Fruit fly (Drosophila melanogaster) whole organism, embryonic: ENCODE data around the gene CG4230.

Source experiments
- B-H2 ChIP-seq: fragments of 200-800 bp; sonication (Bioruptor generic); optimal IDR thresholded peaks from 2 replicates; lab custom pipeline; 2018; ENCODE audit warnings: missing biosample characterization, mild to moderate bottlenecking, missing genetic modification characterization
- Bteb2 ChIP-seq: fragments of 200-800 bp; sonication (Bioruptor generic); optimal IDR thresholded peaks from 2 replicates; lab custom pipeline; 2016; ENCODE audit warnings: missing biosample characterization, missing genetic modification characterization
- CG10147 ChIP-seq: fragments of 200-800 bp; sonication (Bioruptor generic); optimal IDR thresholded peaks from 2 replicates; lab custom pipeline; 2019; ENCODE audit warnings: missing biosample characterization, mild to moderate bottlenecking, missing genetic modification characterization, moderate library complexity
- CG10366 ChIP-seq: fragments of 200-800 bp; sonication (Bioruptor generic); IDR thresholded peaks from 2 replicates; pipeline ENCODE4 v1.3.6; 2022; ENCODE audit warnings: missing biosample characterization, missing genetic modification characterization
- CG12104 ChIP-seq: fragments of 200-800 bp; sonication (Bioruptor generic); optimal IDR thresholded peaks from 3 replicates; lab custom pipeline; 2016; ENCODE audit warnings: missing biosample characterization, missing genetic modification characterization
- CG12659 ChIP-seq: fragments of 200-800 bp; sonication (Bioruptor generic); optimal IDR thresholded peaks from 3 replicates; lab custom pipeline; 2017; ENCODE audit warnings: mild to moderate bottlenecking, missing biosample characterization, missing genetic modification reagents, missing genetic modification characterization
- CG13296 ChIP-seq: fragments of 200-800 bp; sonication (Bioruptor generic); optimal IDR thresholded peaks from 3 replicates; lab custom pipeline; 2018; ENCODE audit warnings: missing biosample characterization, mild to moderate bottlenecking, missing genetic modification characterization
- CG14014 ChIP-seq: fragments of 200-800 bp; sonication (Bioruptor generic); IDR thresholded peaks from 2 replicates; pipeline ENCODE4 v1.3.6; 2022; ENCODE audit warnings: missing biosample characterization, missing genetic modification characterization
- CG14050 ChIP-seq: fragments of 200-800 bp; sonication (Bioruptor generic); IDR thresholded peaks from 3 replicates; pipeline ENCODE4 v1.3.6; 2022; ENCODE audit warnings: missing biosample characterization, missing genetic modification characterization
- CG1603 ChIP-seq: fragments of 200-800 bp; sonication (Bioruptor generic); optimal IDR thresholded peaks from 2 replicates; lab custom pipeline; 2019; ENCODE audit warnings: missing biosample characterization, mild to moderate bottlenecking, missing genetic modification characterization, moderate library complexity
- CG17361 ChIP-seq: fragments of 200-800 bp; sonication (Bioruptor generic); IDR thresholded peaks from 3 replicates; pipeline ENCODE4 v1.3.6; 2022; ENCODE audit warnings: missing biosample characterization, missing genetic modification characterization
- CG17385 ChIP-seq: fragments of 200-800 bp; sonication (Bioruptor generic); optimal IDR thresholded peaks from 3 replicates; lab custom pipeline; 2018; ENCODE audit warnings: missing biosample characterization, mild to moderate bottlenecking, missing genetic modification characterization
- CG1832 ChIP-seq: fragments of 200-800 bp; sonication (Bioruptor generic); optimal IDR thresholded peaks from 2 replicates; lab custom pipeline; 2017; ENCODE audit warnings: missing biosample characterization, mild to moderate bottlenecking, missing genetic modification characterization, inconsistent platforms
- CG2120 ChIP-seq: fragments of 200-800 bp; sonication (Bioruptor generic); optimal IDR thresholded peaks from 3 replicates; lab custom pipeline; 2016; ENCODE audit warnings: missing biosample characterization, missing genetic modification characterization
- CG2202 ChIP-seq: fragments of 200-800 bp; sonication (Bioruptor generic); optimal IDR thresholded peaks from 2 replicates; lab custom pipeline; 2018; ENCODE audit warnings: missing biosample characterization, mild to moderate bottlenecking, missing genetic modification characterization
- CG4404 ChIP-seq: fragments of 200-800 bp; sonication (Bioruptor generic); IDR thresholded peaks from 2 replicates; pipeline ENCODE4 v1.3.6; 2022; ENCODE audit warnings: missing biosample characterization, missing genetic modification characterization
- CG4424 ChIP-seq: fragments of 200-800 bp; sonication (Bioruptor generic); optimal IDR thresholded peaks from 3 replicates; lab custom pipeline; 2016; ENCODE audit warnings: missing biosample characterization, missing genetic modification characterization
- CG4617 ChIP-seq: fragments of 200-800 bp; sonication (Bioruptor generic); optimal IDR thresholded peaks from 3 replicates; lab custom pipeline; 2016; ENCODE audit warnings: missing biosample characterization, missing genetic modification characterization, borderline replicate concordance
- CG7556 ChIP-seq: fragments of 200-800 bp; sonication (Bioruptor generic); optimal IDR thresholded peaks from 2 replicates; lab custom pipeline; 2017; ENCODE audit warnings: missing biosample characterization, mild to moderate bottlenecking, missing genetic modification characterization
- CG8281 ChIP-seq: fragments of 200-800 bp; sonication (Bioruptor generic); optimal IDR thresholded peaks from 2 replicates; lab custom pipeline; 2018; ENCODE audit warnings: missing biosample characterization, mild to moderate bottlenecking, missing genetic modification characterization, moderate library complexity
- CG8924 ChIP-seq: fragments of 200-800 bp; optimal IDR thresholded peaks from 3 replicates; lab custom pipeline; 2019; ENCODE audit warnings: missing biosample characterization, mild to moderate bottlenecking, missing genetic modification characterization, moderate library complexity
- Dbx ChIP-seq: fragments of 200-800 bp; sonication (Bioruptor generic); IDR thresholded peaks from 3 replicates; pipeline ENCODE4 v1.3.6; 2022; ENCODE audit warnings: missing biosample characterization, missing genetic modification characterization
- Drgx ChIP-seq: fragments of 200-800 bp; sonication (Bioruptor generic); IDR thresholded peaks from 2 replicates; pipeline ENCODE4 v1.3.6; 2022; ENCODE audit warnings: missing biosample characterization, missing genetic modification characterization
- HmgZ ChIP-seq: fragments of 200-800 bp; sonication (Bioruptor generic); optimal IDR thresholded peaks from 2 replicates; lab custom pipeline; 2018; ENCODE audit warnings: missing biosample characterization, mild to moderate bottlenecking, missing genetic modification characterization
- Myb ChIP-seq: fragments of 200-800 bp; sonication (Bioruptor generic); optimal IDR thresholded peaks from 2 replicates; lab custom pipeline; 2016; ENCODE audit warnings: missing biosample characterization, missing genetic modification characterization
- NFAT ChIP-seq: fragments of 200-800 bp; sonication (Bioruptor generic); IDR thresholded peaks from 2 replicates; pipeline ENCODE4 v1.3.6; 2022; ENCODE audit warnings: missing biosample characterization, missing genetic modification characterization
- NK7.1 ChIP-seq: fragments of 200-800 bp; sonication (Bioruptor generic); optimal IDR thresholded peaks from 3 replicates; lab custom pipeline; 2016; ENCODE audit warnings: missing biosample characterization, missing genetic modification characterization
- Ptx1 ChIP-seq: fragments of 200-800 bp; sonication (Bioruptor generic); IDR thresholded peaks from 2 replicates; pipeline ENCODE4 v1.3.6; 2022; ENCODE audit warnings: missing biosample characterization, missing genetic modification characterization
- Side ChIP-seq: fragments of 200-800 bp; sonication (Bioruptor generic); optimal IDR thresholded peaks from 2 replicates; lab custom pipeline; 2016; ENCODE audit warnings: missing biosample characterization, missing genetic modification characterization
- abd-A ChIP-seq: fragments of 200-800 bp; sonication (Bioruptor generic); optimal IDR thresholded peaks from 3 replicates; lab custom pipeline; 2019; ENCODE audit warnings: missing biosample characterization, mild to moderate bottlenecking, missing genetic modification characterization, moderate library complexity
- ash1 ChIP-seq: fragments of 200-800 bp; sonication (Bioruptor generic); optimal IDR thresholded peaks from 2 replicates; lab custom pipeline; 2018; ENCODE audit warnings: missing biosample characterization, mild to moderate bottlenecking, missing genetic modification characterization
- bcd ChIP-seq: fragments of 200-800 bp; sonication (Bioruptor generic); optimal IDR thresholded peaks from 2 replicates; lab custom pipeline; 2017; ENCODE audit warnings: missing biosample characterization, mild to moderate bottlenecking, missing genetic modification characterization
- bigmax ChIP-seq: fragments of 200-800 bp; sonication (Bioruptor generic); optimal IDR thresholded peaks from 2 replicates; lab custom pipeline; 2018; ENCODE audit warnings: missing biosample characterization, mild to moderate bottlenecking, missing genetic modification characterization
- crol ChIP-seq: fragments of 200-800 bp; sonication (Bioruptor generic); IDR thresholded peaks from 2 replicates; pipeline ENCODE4 v1.3.6; 2022; ENCODE audit warnings: missing biosample characterization, missing genetic modification characterization
- cwo ChIP-seq: fragments of 200-800 bp; sonication (Bioruptor generic); optimal IDR thresholded peaks from 3 replicates; lab custom pipeline; 2017; ENCODE audit warnings: missing biosample characterization, missing genetic modification characterization, mild to moderate bottlenecking, moderate library complexity, missing genetic modification reagents
- dan ChIP-seq: fragments of 200-800 bp; sonication (Bioruptor generic); IDR thresholded peaks from 2 replicates; pipeline ENCODE4 v1.3.6; 2022; ENCODE audit warnings: missing biosample characterization, missing genetic modification characterization
- dmrt11E ChIP-seq: fragments of 200-800 bp; sonication (Bioruptor generic); optimal IDR thresholded peaks from 3 replicates; lab custom pipeline; 2018; ENCODE audit warnings: missing biosample characterization, mild to moderate bottlenecking, missing genetic modification characterization, moderate library complexity
- gsb ChIP-seq: fragments of 200-800 bp; sonication (Bioruptor generic); IDR thresholded peaks from 2 replicates; pipeline ENCODE4 v1.3.6; 2022; ENCODE audit warnings: missing biosample characterization, missing genetic modification characterization
- ham ChIP-seq: fragments of 200-800 bp; sonication (Bioruptor generic); IDR thresholded peaks from 2 replicates; pipeline ENCODE4 v1.3.6; 2022; ENCODE audit warnings: missing biosample characterization, missing genetic modification characterization
- hbn ChIP-seq: fragments of 200-800 bp; sonication (Bioruptor generic); IDR thresholded peaks from 2 replicates; pipeline ENCODE4 v1.3.6; 2022; ENCODE audit warnings: missing biosample characterization, missing genetic modification characterization; ENCODE audit not compliant: partially characterized antibody
- mam ChIP-seq: fragments of 200-800 bp; sonication (Bioruptor generic); optimal IDR thresholded peaks from 3 replicates; lab custom pipeline; 2016; ENCODE audit warnings: missing biosample characterization, missing genetic modification characterization
- nau ChIP-seq: fragments of 200-800 bp; sonication (Bioruptor generic); optimal IDR thresholded peaks from 3 replicates; lab custom pipeline; 2017; ENCODE audit warnings: missing biosample characterization, mild to moderate bottlenecking, missing genetic modification characterization, missing genetic modification reagents
- pan ChIP-seq, 4 experiments: fragments of >200 bp in 3 of 4; fragments of 200-800 bp in 1 of 4; sonication (Bioruptor generic) in 1 of 4; optimal IDR thresholded peaks in 3 of 4; IDR thresholded peaks in 1 of 4; 2 replicates each; pipeline versions ENCODE4 v1.3.6 to Lab custom; 2017 to 2022; ENCODE audit warnings: missing biosample characterization in 2 of 4, missing genetic modification characterization in 2 of 4, mixed read lengths in 1 of 4
- pb ChIP-seq: fragments of 200-800 bp; sonication (Bioruptor generic); optimal IDR thresholded peaks from 3 replicates; lab custom pipeline; 2016; ENCODE audit warnings: missing biosample characterization, missing genetic modification characterization
- sd ChIP-seq: fragments of 200-800 bp; sonication (Bioruptor generic); optimal IDR thresholded peaks from 3 replicates; lab custom pipeline; 2018; ENCODE audit warnings: missing biosample characterization, mild to moderate bottlenecking, missing genetic modification characterization, moderate library complexity
- sima ChIP-seq: fragments of 200-800 bp; sonication (Bioruptor generic); optimal IDR thresholded peaks from 2 replicates; lab custom pipeline; 2016; ENCODE audit warnings: missing biosample characterization, missing genetic modification characterization
- sug ChIP-seq: fragments of 200-800 bp; optimal IDR thresholded peaks from 2 replicates; lab custom pipeline; 2019; ENCODE audit warnings: missing biosample characterization, mild to moderate bottlenecking, missing genetic modification characterization, moderate library complexity
- tin ChIP-seq: fragments of 200-800 bp; sonication (Bioruptor generic); optimal IDR thresholded peaks from 3 replicates; lab custom pipeline; 2016; ENCODE audit warnings: missing biosample characterization, missing genetic modification characterization
- tup ChIP-seq: fragments of 200-800 bp; sonication (Bioruptor generic); optimal IDR thresholded peaks from 2 replicates; lab custom pipeline; 2016; ENCODE audit warnings: missing biosample characterization, mild to moderate bottlenecking, missing genetic modification characterization, moderate library complexity
- yki ChIP-seq: fragments of >200 bp; optimal IDR thresholded peaks from 3 replicates; lab custom pipeline; 2018

CG4230 gene

dm6 chr2L:5090352-5090751 lies 5.7 kb upstream of the CG4230 start:
- TF ChIP-seq CG10366 (GFP tag; lab: Robert Waterston, UW) (peak; percentile 7; the same call in 1 of the 2 replicates), Drgx (peak; percentile 44; the same call in 1 of the 2 replicates), Myb (GFP tag; lab: Kevin White, UChicago) (no peak), Side (GFP tag; lab: Kevin White, UChicago) (no peak)

dm6 chr2L:5092145-5092544 lies 3.9 kb upstream of the CG4230 start:
- TF ChIP-seq CG10147 (GFP tag; lab: Kevin White, UChicago) (no peak), CG4404 (GFP tag; lab: Robert Waterston, UW) (no peak), CG7556 (GFP tag; lab: Kevin White, UChicago) (no peak), CG2120 (GFP tag; lab: Kevin White, UChicago) (peak; percentile 9), CG14050 (no peak), NK7.1 (GFP tag; lab: Kevin White, UChicago) (no peak), HmgZ (no peak), sug (tag; lab: Kevin White, UChicago) (peak; percentile 27), CG1603 (tag; lab: Kevin White, UChicago) (no peak), CG8281 (tag; lab: Kevin White, UChicago) (no peak), CG14014 (GFP tag; lab: Robert Waterston, UW) (0 out of 2 replicates have a peak, but pooled peaks have one; percentile 17), CG17385 (no peak), B-H2 (no peak), crol (GFP tag; lab: Robert Waterston, UW) (no peak), bigmax (no peak), yki (lab: Kevin White, UChicago) (no peak), CG2202 (tag; lab: Kevin White, UChicago) (no peak), dan (GFP tag; lab: Robert Waterston, UW) (no peak), cwo (GFP tag; lab: Kevin White, UChicago) (no peak), sd (tag; lab: Kevin White, UChicago) (no peak), mam (GFP tag; lab: Kevin White, UChicago) (peak; percentile 31), hbn (GFP tag; lab: Robert Waterston, UW) (no peak), Bteb2 (no peak), Dbx (GFP tag; lab: Robert Waterston, UW) (no peak), CG8924 (tag; lab: Kevin White, UChicago) (no peak), sima (GFP tag; lab: Kevin White, UChicago) (no peak), abd-A (tag; lab: Kevin White, UChicago) (no peak), CG12104 (no peak), nau (GFP tag; lab: Kevin White, UChicago) (no peak), NFAT (GFP tag; lab: Robert Waterston, UW) (peak; percentile 44; the same call in 1 of the 2 replicates), dmrt11E (tag; lab: Kevin White, UChicago) (no peak), CG4617 (GFP tag; lab: Kevin White, UChicago) (no peak), bcd (GFP tag; lab: Kevin White, UChicago) (no peak), tin (no peak), ham (GFP tag; lab: Robert Waterston, UW) (no peak), gsb (no peak), pan (optimal IDR thresholded peaks at IDR 0.05; lab: Kevin White, UChicago) (no peak), pan (GFP tag; optimal IDR thresholded peaks at IDR 0.05 in 1 of 2, IDR thresholded peaks at IDR 0.05 in 1 of 2) (no peak), CG4424 (GFP tag; lab: Kevin White, UChicago) (no peak), CG17361 (GFP tag; lab: Robert Waterston, UW) (no peak), CG1832 (no peak), pb (GFP tag; lab: Kevin White, UChicago) (no peak), CG13296 (no peak), ash1 (GFP tag; lab: Kevin White, UChicago) (no peak), tup (GFP tag; lab: Kevin White, UChicago) (no peak), Ptx1 (GFP tag; lab: Robert Waterston, UW) (peak; percentile 21; the same call in 1 of the 2 replicates), CG12659 (GFP tag; lab: Kevin White, UChicago) (no peak)
